Fruit fly (Drosophila melanogaster) whole organism, prepupa: ENCODE measurements around the gene Lztr1.

Experiments
- Blimp-1 ChIP-seq: fragments of 200-800 bp; sonication (Bioruptor generic); optimal IDR thresholded peaks from 3 replicates; lab custom pipeline; 2017; ENCODE audit warnings: missing biosample characterization, missing genetic modification characterization, mild to moderate bottlenecking, moderate library complexity, missing genetic modification reagents
- CG10669 ChIP-seq: fragments of 200-800 bp; sonication (Bioruptor generic); optimal IDR thresholded peaks from 3 replicates; lab custom pipeline; 2018; ENCODE audit warnings: missing biosample characterization, mild to moderate bottlenecking, missing genetic modification characterization, moderate library complexity
- CG11762 ChIP-seq: fragments of 200-800 bp; sonication (Bioruptor generic); optimal IDR thresholded peaks from 3 replicates; lab custom pipeline; 2016; ENCODE audit warnings: missing biosample characterization, missing genetic modification characterization; ENCODE audit not compliant: insufficient read depth
- CG15336 ChIP-seq: fragments of 200-800 bp; sonication (Bioruptor generic); IDR thresholded peaks from 2 replicates; pipeline ENCODE4 v1.3.6; 2022; ENCODE audit warnings: missing biosample characterization, missing genetic modification characterization
- CG16779 ChIP-seq: fragments of 200-800 bp; sonication (Bioruptor generic); optimal IDR thresholded peaks from 3 replicates; lab custom pipeline; 2017; ENCODE audit warnings: missing biosample characterization, mild to moderate bottlenecking, missing genetic modification characterization
- CG31627 ChIP-seq: fragments of 200-800 bp; sonication (Bioruptor generic); optimal IDR thresholded peaks from 3 replicates; lab custom pipeline; 2016; ENCODE audit warnings: missing biosample characterization, missing genetic modification characterization
- CG32006 ChIP-seq: fragments of 200-800 bp; sonication (Bioruptor generic); optimal IDR thresholded peaks from 3 replicates; lab custom pipeline; 2017; ENCODE audit warnings: missing biosample characterization, mild to moderate bottlenecking, missing genetic modification characterization
- CG34406 ChIP-seq: fragments of 200-800 bp; sonication (Bioruptor generic); optimal IDR thresholded peaks from 3 replicates; lab custom pipeline; 2016; ENCODE audit warnings: missing biosample characterization, missing genetic modification characterization
- CG3919 ChIP-seq: fragments of 200-800 bp; sonication (Bioruptor generic); optimal IDR thresholded peaks from 3 replicates; lab custom pipeline; 2016; ENCODE audit warnings: missing biosample characterization, missing genetic modification characterization
- CG4318 ChIP-seq: fragments of 200-800 bp; sonication (Bioruptor generic); optimal IDR thresholded peaks from 3 replicates; lab custom pipeline; 2017; ENCODE audit warnings: missing biosample characterization, mild to moderate bottlenecking, missing genetic modification characterization
- CG6163 ChIP-seq: fragments of 200-800 bp; sonication (Bioruptor generic); IDR thresholded peaks from 3 replicates; pipeline ENCODE4 v1.3.6; 2022; ENCODE audit warnings: missing biosample characterization, missing genetic modification characterization
- CG6276 ChIP-seq: fragments of 200-800 bp; sonication (Bioruptor generic); optimal IDR thresholded peaks from 2 replicates; lab custom pipeline; 2017; ENCODE audit warnings: missing biosample characterization, mild to moderate bottlenecking, missing genetic modification characterization
- CG6792 ChIP-seq: fragments of 200-800 bp; sonication (Bioruptor generic); optimal IDR thresholded peaks from 3 replicates; lab custom pipeline; 2016; ENCODE audit warnings: missing biosample characterization, missing genetic modification characterization
- CG6808 ChIP-seq: fragments of 200-800 bp; sonication (Bioruptor generic); optimal IDR thresholded peaks from 3 replicates; lab custom pipeline; 2017; ENCODE audit warnings: missing biosample characterization, missing genetic modification characterization, mild to moderate bottlenecking, moderate library complexity, missing genetic modification reagents
- CG6854 ChIP-seq: fragments of 200-800 bp; sonication (Bioruptor generic); optimal IDR thresholded peaks from 2 replicates; lab custom pipeline; 2017; ENCODE audit warnings: missing biosample characterization, mild to moderate bottlenecking, missing genetic modification characterization
- CG7368 ChIP-seq: fragments of 200-800 bp; sonication (Bioruptor generic); optimal IDR thresholded peaks from 3 replicates; lab custom pipeline; 2016; ENCODE audit warnings: missing biosample characterization, missing genetic modification characterization
- CG8319 ChIP-seq: fragments of 200-800 bp; sonication (Bioruptor generic); optimal IDR thresholded peaks from 3 replicates; lab custom pipeline; 2016; ENCODE audit warnings: missing biosample characterization, missing genetic modification characterization
- Eip75B ChIP-seq: fragments of 200-800 bp; sonication (Bioruptor generic); optimal IDR thresholded peaks from 3 replicates; lab custom pipeline; 2016; ENCODE audit warnings: missing biosample characterization, missing genetic modification characterization
- Eip78C ChIP-seq: fragments of 200-800 bp; sonication (Bioruptor generic); peaks from one replicate; lab custom pipeline; 2016; ENCODE audit warnings: missing biosample characterization, missing genetic modification characterization
- Eip93F ChIP-seq: fragments of 200-800 bp; sonication (Bioruptor generic); optimal IDR thresholded peaks from 2 replicates; lab custom pipeline; 2016; ENCODE audit warnings: missing biosample characterization, mild to moderate bottlenecking, missing genetic modification characterization
- Ets21C ChIP-seq: fragments of 200-800 bp; sonication (Bioruptor generic); optimal IDR thresholded peaks from 3 replicates; lab custom pipeline; 2016; ENCODE audit warnings: missing biosample characterization, missing genetic modification characterization
- Ets96B ChIP-seq: fragments of 200-800 bp; optimal IDR thresholded peaks from 2 replicates; lab custom pipeline; 2019; ENCODE audit warnings: missing biosample characterization, mild to moderate bottlenecking, missing genetic modification characterization, moderate library complexity
- Hr38 ChIP-seq: sonication (Bioruptor generic); optimal IDR thresholded peaks from 2 replicates; lab custom pipeline; 2016; ENCODE audit warnings: missing biosample characterization, missing genetic modification characterization
- Hr39 ChIP-seq: fragments of 200-800 bp; sonication (Bioruptor generic); optimal IDR thresholded peaks from 2 replicates; lab custom pipeline; 2016; ENCODE audit warnings: missing biosample characterization, missing genetic modification characterization
- Lpt ChIP-seq: fragments of 200-800 bp; sonication (Bioruptor generic); optimal IDR thresholded peaks from 3 replicates; lab custom pipeline; 2016; ENCODE audit warnings: missing biosample characterization, missing genetic modification characterization
- Met ChIP-seq: fragments of 200-800 bp; sonication (Bioruptor generic); optimal IDR thresholded peaks from 3 replicates; lab custom pipeline; 2016; ENCODE audit warnings: missing biosample characterization, missing genetic modification characterization
- Smox ChIP-seq: fragments of 200-800 bp; sonication (Bioruptor generic); optimal IDR thresholded peaks from 3 replicates; lab custom pipeline; 2016; ENCODE audit warnings: missing biosample characterization, missing genetic modification characterization
- Sox102F ChIP-seq: fragments of 200-800 bp; sonication (Bioruptor generic); optimal IDR thresholded peaks from 2 replicates; lab custom pipeline; 2016; ENCODE audit warnings: missing biosample characterization, mild to moderate bottlenecking, missing genetic modification characterization
- Sox15 ChIP-seq: fragments of 200-800 bp; sonication (Bioruptor generic); optimal IDR thresholded peaks from 3 replicates; lab custom pipeline; 2016; ENCODE audit warnings: missing biosample characterization, missing genetic modification characterization
- acj6 ChIP-seq: fragments of 200-800 bp; sonication (Bioruptor generic); optimal IDR thresholded peaks from 3 replicates; lab custom pipeline; 2016; ENCODE audit warnings: missing biosample characterization, missing genetic modification characterization
- cyc ChIP-seq: fragments of 200-800 bp; sonication (Bioruptor generic); optimal IDR thresholded peaks from 3 replicates; lab custom pipeline; 2016; ENCODE audit warnings: missing biosample characterization, missing genetic modification characterization
- dac ChIP-seq: fragments of 200-800 bp; sonication (Bioruptor generic); optimal IDR thresholded peaks from 2 replicates; lab custom pipeline; 2017; ENCODE audit warnings: missing biosample characterization, mild to moderate bottlenecking, missing genetic modification characterization
- eg ChIP-seq: fragments of 200-800 bp; sonication (Bioruptor generic); IDR thresholded peaks from 3 replicates; pipeline ENCODE4 v1.3.6; 2022; ENCODE audit warnings: missing biosample characterization, missing genetic modification characterization
- esn ChIP-seq: fragments of 200-800 bp; sonication (Bioruptor generic); optimal IDR thresholded peaks from 2 replicates; lab custom pipeline; 2016; ENCODE audit warnings: missing biosample characterization, mild to moderate bottlenecking, missing genetic modification characterization, moderate library complexity
- fd59A ChIP-seq: fragments of 200-800 bp; sonication (Bioruptor generic); optimal IDR thresholded peaks from 2 replicates; lab custom pipeline; 2017; ENCODE audit warnings: missing biosample characterization, mild to moderate bottlenecking, missing genetic modification characterization, missing genetic modification reagents
- fd85E ChIP-seq: fragments of 200-800 bp; sonication (Bioruptor generic); optimal IDR thresholded peaks from 3 replicates; lab custom pipeline; 2016; ENCODE audit warnings: missing biosample characterization, missing genetic modification characterization
- lz ChIP-seq: fragments of 200-800 bp; sonication (Bioruptor generic); optimal IDR thresholded peaks from 3 replicates; lab custom pipeline; 2016; ENCODE audit warnings: missing biosample characterization, missing genetic modification characterization
- pdm3 ChIP-seq: fragments of 200-800 bp; sonication (Bioruptor generic); optimal IDR thresholded peaks from 3 replicates; lab custom pipeline; 2016; ENCODE audit warnings: missing biosample characterization, missing genetic modification characterization
- salr ChIP-seq, 2 experiments: fragments of 200-800 bp; sonication (Bioruptor generic); optimal IDR thresholded peaks; 3 replicates each; lab custom pipeline; 2016 to 2018; ENCODE audit warnings: missing biosample characterization in 2 of 2, missing genetic modification characterization in 2 of 2, mild to moderate bottlenecking in 1 of 2
- ss ChIP-seq, 2 experiments: fragments of 200-800 bp; sonication (Bioruptor generic); optimal IDR thresholded peaks; 2 replicates in 1 of 2; 3 replicates in 1 of 2; lab custom pipeline; 2017 to 2018; ENCODE audit warnings: mild to moderate bottlenecking in 2 of 2, missing biosample characterization in 2 of 2, missing genetic modification characterization in 2 of 2, moderate library complexity in 1 of 2
- svp ChIP-seq: fragments of 200-800 bp; sonication (Bioruptor generic); peaks from one replicate; lab custom pipeline; 2016; ENCODE audit warnings: missing biosample characterization, missing genetic modification characterization
- topi ChIP-seq: fragments of 200-800 bp; sonication (Bioruptor generic); optimal IDR thresholded peaks from 3 replicates; lab custom pipeline; 2016; ENCODE audit warnings: missing biosample characterization, missing genetic modification characterization
- vri ChIP-seq: fragments of 200-800 bp; sonication (Bioruptor generic); optimal IDR thresholded peaks from 3 replicates; lab custom pipeline; 2016; ENCODE audit warnings: missing biosample characterization, mild to moderate bottlenecking, missing genetic modification characterization

Lztr1 gene

dm6 chrX:927209-927862 lies at the start of gene Lztr1:
Gene Lztr1 (minus strand): TSS chrX:927582.
- no peak for TF ChIP-seq Smox
- TF ChIP-seq CG3919 (GFP tag; lab: Kevin White, UChicago) = no peak
- TF ChIP-seq salr (GFP tag; optimal IDR thresholded peaks at IDR 0.05; lab: Kevin White, UChicago) = no peak
- TF ChIP-seq CG15336 = no peak
- TF ChIP-seq Blimp-1 (GFP tag; lab: Kevin White, UChicago) = no peak
- no peak for TF ChIP-seq fd85E
- TF ChIP-seq CG6808 (GFP tag; lab: Kevin White, UChicago) = no peak
- no peak for TF ChIP-seq Lpt (GFP tag; lab: Kevin White, UChicago)
- TF ChIP-seq esn (GFP tag; lab: Kevin White, UChicago) = no peak
- no peak for TF ChIP-seq CG16779
- no peak for TF ChIP-seq CG7368 (GFP tag; lab: Kevin White, UChicago)
- no peak for TF ChIP-seq CG8319
- no peak for TF ChIP-seq CG6792 (GFP tag; lab: Kevin White, UChicago)
- no peak for TF ChIP-seq ss (GFP tag; optimal IDR thresholded peaks at IDR 0.05; lab: Kevin White, UChicago)

DNA sequence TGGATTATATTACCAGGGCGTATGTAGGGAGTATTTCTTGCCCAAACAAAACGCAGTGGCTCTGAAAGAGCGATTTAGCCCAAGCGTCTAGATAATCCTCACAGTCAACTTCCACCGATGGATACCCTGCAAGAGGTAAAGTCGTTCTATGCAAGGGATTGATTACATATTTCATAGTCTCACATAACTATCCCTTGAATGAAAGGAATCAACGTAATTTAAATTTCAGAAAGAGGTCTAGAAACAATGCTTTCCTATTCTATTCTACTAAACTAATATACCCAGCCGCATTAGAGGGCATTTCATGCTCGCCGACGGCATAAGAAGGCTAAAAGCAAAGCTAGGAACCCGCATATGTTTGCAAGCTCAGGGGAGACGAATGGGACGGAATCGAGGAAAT lies 39.4 kb upstream of the Lztr1 start:
- TF ChIP-seq Eip78C (GFP tag; lab: Kevin White, UChicago) (peak; percentile 21), lz (no peak)
- TF ChIP-seq, all 60 proteins: peak for 1

- TF ChIP-seq CG16779 = no peak
- TF ChIP-seq fd59A = no peak
- TF ChIP-seq Smox = no peak
- no peak for TF ChIP-seq CG32006
- no peak for TF ChIP-seq Ets21C (GFP tag; lab: Kevin White, UChicago)
- no peak for TF ChIP-seq Lpt (GFP tag; lab: Kevin White, UChicago)
- TF ChIP-seq topi (GFP tag; lab: Kevin White, UChicago) = peak; percentile 8
- peak; percentile 23 for TF ChIP-seq CG31627
- TF ChIP-seq CG10669 (GFP tag; lab: Kevin White, UChicago) = no peak
- no peak for TF ChIP-seq esn (GFP tag; lab: Kevin White, UChicago)
- TF ChIP-seq CG15336 = no peak
- TF ChIP-seq cyc = peak; percentile 18
- peak; percentile 31 for TF ChIP-seq Met (GFP tag; lab: Kevin White, UChicago)
- no peak for TF ChIP-seq dac (GFP tag; lab: Kevin White, UChicago)
- TF ChIP-seq Hr39 = peak; percentile 4
- no peak for TF ChIP-seq pdm3 (GFP tag; lab: Kevin White, UChicago)
- peak; percentile 31 for TF ChIP-seq Eip78C (GFP tag; lab: Kevin White, UChicago)
- TF ChIP-seq CG11762 = no peak
- TF ChIP-seq acj6 = no peak
- no peak for TF ChIP-seq CG6854
These were observed 36.6 kb upstream of the Lztr1 start for dm6 chrX:964012-964411.

DNA sequence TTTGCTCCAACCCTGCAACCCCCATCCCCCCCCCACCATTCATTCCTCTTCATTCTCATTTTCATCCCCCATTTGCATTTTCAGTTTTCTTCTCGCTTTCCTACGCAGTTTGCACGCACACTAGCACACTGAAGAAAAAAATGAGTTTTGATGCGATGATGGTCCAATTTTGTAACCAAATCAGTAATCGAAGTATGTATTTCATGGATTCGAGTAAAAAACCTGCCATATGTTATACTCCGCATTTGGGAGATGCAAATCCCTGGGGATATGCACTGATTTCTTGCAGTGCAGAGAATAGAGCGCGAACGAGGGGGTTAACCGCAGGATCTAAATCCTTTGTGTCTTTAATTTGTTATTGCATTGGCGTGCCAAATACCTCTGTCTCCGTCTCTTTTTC lies 28.5 kb upstream of the Lztr1 start:
- TF ChIP-seq CG10669 (GFP tag; lab: Kevin White, UChicago) (peak; percentile 25), Sox102F (GFP tag; lab: Kevin White, UChicago) (peak; percentile 22), cyc (peak; percentile 36), CG6163 (0 out of 3 replicates have a peak, but pooled peaks have one; percentile 30), Eip93F (GFP tag; lab: Kevin White, UChicago) (no peak), vri (GFP tag; lab: Kevin White, UChicago) (no peak), CG34406 (GFP tag; lab: Kevin White, UChicago) (no peak), Eip75B (peak; percentile 4), CG6792 (GFP tag; lab: Kevin White, UChicago) (peak; percentile 1), lz (peak; percentile 9), CG6276 (GFP tag; lab: Kevin White, UChicago) (no peak), Hr38 (GFP tag; lab: Kevin White, UChicago) (no peak), eg (GFP tag; lab: Robert Waterston, UW) (no peak), CG4318 (no peak), Sox15 (GFP tag; lab: Kevin White, UChicago) (peak; percentile 0), Ets96B (tag; lab: Kevin White, UChicago) (peak; percentile 13), svp (GFP tag; lab: Kevin White, UChicago) (peak; percentile 59), salr (GFP tag; optimal IDR thresholded peaks at IDR 0.05; lab: Kevin White, UChicago) (no peak), Met (GFP tag; lab: Kevin White, UChicago) (peak; percentile 26), Hr39 (peak; percentile 35), CG32006 (peak; percentile 3), esn (GFP tag; lab: Kevin White, UChicago) (peak; percentile 19), CG3919 (GFP tag; lab: Kevin White, UChicago) (peak; percentile 32), topi (GFP tag; lab: Kevin White, UChicago) (peak; percentile 29), CG31627 (peak; percentile 20), Eip78C (GFP tag; lab: Kevin White, UChicago) (peak; percentile 32), fd59A (no peak)
